Worm (Caenorhabditis elegans) whole organism, L4 larva: Measurements from ENCODE around the gene F56A8.5.

Experiments
- D1046.2 ChIP-seq: fragments of 200-800 bp; sonication (Bioruptor generic); IDR thresholded peaks from 2 replicates; pipeline ENCODE4 v1.3.6; 2022; ENCODE audit warnings: missing genetic modification characterization, missing compliant biosample characterization
- F37D6.2 ChIP-seq: sonication (generic microtip); optimal IDR thresholded peaks from 2 replicates; lab custom pipeline; 2016; ENCODE audit warnings: mild to moderate bottlenecking, missing genetic modification characterization, missing compliant biosample characterization
- F44E2.7 ChIP-seq: fragments of 200-800 bp; sonication (Bioruptor generic); IDR thresholded peaks from 2 replicates; pipeline ENCODE4 v2.1.2; 2022; ENCODE audit warnings: missing genetic modification characterization, missing compliant biosample characterization
- T20F7.1 ChIP-seq: fragments of 200-800 bp; sonication (Bioruptor generic); optimal IDR thresholded peaks from 2 replicates; lab custom pipeline; 2018; ENCODE audit warnings: mild to moderate bottlenecking, missing genetic modification characterization, missing compliant biosample characterization
- Y105C5A.15 ChIP-seq: fragments of 200-800 bp; sonication (Bioruptor generic); IDR thresholded peaks from 2 replicates; pipeline ENCODE4 v1.3.6; 2022; ENCODE audit warnings: missing genetic modification characterization, missing compliant biosample characterization
- aha-1 ChIP-seq: fragments of 150-350 bp; peaks from one replicate; lab custom pipeline; 2014; ENCODE audit warnings: missing biosample characterization, missing genetic modification characterization
- aly-2 ChIP-seq: sonication (generic microtip); optimal IDR thresholded peaks from 2 replicates; lab custom pipeline; 2018; ENCODE audit warnings: missing biosample characterization, missing genetic modification characterization
- arid-1 ChIP-seq: fragments of 200-800 bp; sonication (Bioruptor generic); conservative IDR thresholded peaks from 2 replicates; pipeline ENCODE4 v1.3.6; 2022; ENCODE audit warnings: missing genetic modification reagents, missing genetic modification characterization, missing compliant biosample characterization
- ces-1 ChIP-seq: fragments of 150-350 bp; sonication (generic microtip); optimal IDR thresholded peaks from 4 replicates; lab custom pipeline; 2014; ENCODE audit warnings: missing biosample characterization, missing genetic modification reagents, missing genetic modification characterization
- cey-2 ChIP-seq: sonication (generic microtip); optimal IDR thresholded peaks from 3 replicates; lab custom pipeline; 2017; ENCODE audit warnings: missing genetic modification characterization, mild to moderate bottlenecking, missing compliant biosample characterization, antibody characterized with exemption, borderline replicate concordance; ENCODE audit not compliant: insufficient read depth
- daf-12 ChIP-seq: fragments of 150-350 bp; optimal IDR thresholded peaks from 2 replicates; lab custom pipeline; 2014; ENCODE audit warnings: missing biosample characterization, missing genetic modification reagents, missing genetic modification characterization
- dmd-8 ChIP-seq: fragments of 200-800 bp; sonication (Bioruptor generic); IDR thresholded peaks from 2 replicates; pipeline ENCODE4 v1.3.6; 2022; ENCODE audit warnings: missing genetic modification characterization, missing compliant biosample characterization
- dmd-9 ChIP-seq: fragments of 200-800 bp; sonication (Bioruptor generic); IDR thresholded peaks from 2 replicates; pipeline ENCODE4 v1.3.6; 2022; ENCODE audit warnings: missing genetic modification reagents, missing genetic modification characterization, missing compliant biosample characterization
- dpl-1 ChIP-seq: fragments of 150-350 bp; optimal IDR thresholded peaks from 2 replicates; lab custom pipeline; 2014; ENCODE audit warnings: missing biosample characterization, missing genetic modification reagents, missing genetic modification characterization
- duxl-1 ChIP-seq: sonication (generic microtip); optimal IDR thresholded peaks from 2 replicates; lab custom pipeline; 2016; ENCODE audit warnings: mild to moderate bottlenecking, missing genetic modification characterization, moderate library complexity, missing compliant biosample characterization; ENCODE audit not compliant: poor library complexity
- egl-43 ChIP-seq: fragments of 200-800 bp; sonication (Bioruptor generic); IDR thresholded peaks from 2 replicates; pipeline ENCODE4 v1.3.6; 2022; ENCODE audit warnings: missing genetic modification reagents, missing genetic modification characterization, missing compliant biosample characterization
- fkh-10 ChIP-seq: fragments of 150-350 bp; optimal IDR thresholded peaks from 2 replicates; lab custom pipeline; 2014; ENCODE audit warnings: missing biosample characterization, missing genetic modification reagents, missing genetic modification characterization
- fos-1 ChIP-seq: fragments of 150-350 bp; optimal IDR thresholded peaks from 2 replicates; lab custom pipeline; 2014; ENCODE audit warnings: missing biosample characterization, missing genetic modification characterization
- hmg-1.1 ChIP-seq: fragments of 200-800 bp; sonication (Bioruptor generic); IDR thresholded peaks from 2 replicates; pipeline ENCODE4 v1.3.6; 2022; ENCODE audit warnings: missing genetic modification reagents, missing genetic modification characterization, missing compliant biosample characterization
- jun-1 ChIP-seq: fragments of 150-350 bp; optimal IDR thresholded peaks from 2 replicates; lab custom pipeline; 2014; ENCODE audit warnings: missing biosample characterization, missing genetic modification reagents, missing genetic modification characterization
- lin-38 ChIP-seq: fragments of 200-800 bp; sonication (Bioruptor generic); IDR thresholded peaks from 2 replicates; pipeline ENCODE4 v1.3.6; 2022; ENCODE audit warnings: missing genetic modification reagents, missing genetic modification characterization, missing compliant biosample characterization
- lsy-2 ChIP-seq, 2 experiments: fragments of 150-350 bp in 1 of 2; sonication (generic microtip) in 1 of 2; optimal IDR thresholded peaks; 2 replicates each; lab custom pipeline; 2014 to 2017; ENCODE audit warnings: missing biosample characterization in 2 of 2, missing genetic modification characterization in 2 of 2
- madf-9 ChIP-seq: fragments of 200-800 bp; sonication (Bioruptor generic); conservative IDR thresholded peaks from 2 replicates; pipeline ENCODE4 v1.3.6; 2022; ENCODE audit warnings: missing genetic modification reagents, missing genetic modification characterization, missing compliant biosample characterization
- mdl-1 ChIP-seq, 2 experiments: fragments of 150-350 bp in 1 of 2; sonication (generic microtip) in 1 of 2; optimal IDR thresholded peaks; 2 replicates each; lab custom pipeline; 2014 to 2017; ENCODE audit warnings: missing biosample characterization in 2 of 2, missing genetic modification characterization in 2 of 2
- mep-1 ChIP-seq: fragments of 150-350 bp; sonication (generic microtip); optimal IDR thresholded peaks from 3 replicates; lab custom pipeline; 2014; ENCODE audit warnings: missing biosample characterization, missing genetic modification characterization
- mes-2 ChIP-seq: sonication (generic microtip); optimal IDR thresholded peaks from 2 replicates; lab custom pipeline; 2016; ENCODE audit warnings: missing genotype, mild to moderate bottlenecking, missing genetic modification characterization, missing compliant biosample characterization; ENCODE audit not compliant: poor library complexity, severe bottlenecking
- mxl-3 ChIP-seq: fragments of 200-800 bp; sonication (Bioruptor generic); optimal IDR thresholded peaks from 2 replicates; lab custom pipeline; 2018; ENCODE audit warnings: mild to moderate bottlenecking, missing genetic modification characterization, missing compliant biosample characterization
- nhr-11 ChIP-seq: fragments of 150-350 bp; optimal IDR thresholded peaks from 2 replicates; lab custom pipeline; 2014; ENCODE audit warnings: missing biosample characterization, missing genetic modification characterization
- nhr-111 ChIP-seq: fragments of 200-800 bp; sonication (Bioruptor generic); optimal IDR thresholded peaks from 2 replicates; lab custom pipeline; 2018; ENCODE audit warnings: mild to moderate bottlenecking, missing genetic modification characterization, missing compliant biosample characterization
- nhr-237 ChIP-seq: sonication (generic microtip); optimal IDR thresholded peaks from 2 replicates; lab custom pipeline; 2017; ENCODE audit warnings: missing biosample characterization, missing genetic modification characterization
- nhr-28 ChIP-seq: fragments of 150-350 bp; optimal IDR thresholded peaks from 2 replicates; lab custom pipeline; 2014; ENCODE audit warnings: missing biosample characterization, missing genetic modification characterization
- nhr-76 ChIP-seq: fragments of 150-350 bp; optimal IDR thresholded peaks from 2 replicates; lab custom pipeline; 2014; ENCODE audit warnings: missing biosample characterization, missing genetic modification characterization
- pqm-1 ChIP-seq: sonication (generic microtip); optimal IDR thresholded peaks from 2 replicates; lab custom pipeline; 2017; ENCODE audit warnings: missing biosample characterization, missing genetic modification characterization
- rbr-2 ChIP-seq: sonication (generic microtip); optimal IDR thresholded peaks from 2 replicates; lab custom pipeline; 2016; ENCODE audit warnings: missing genotype, missing genetic modification characterization, missing compliant biosample characterization
- saeg-2 ChIP-seq: fragments of 200-800 bp; sonication (Bioruptor generic); IDR thresholded peaks from 2 replicates; pipeline ENCODE4 v1.3.6; 2022; ENCODE audit warnings: missing genetic modification reagents, missing genetic modification characterization, missing compliant biosample characterization
- sdz-12 ChIP-seq: fragments of 200-800 bp; sonication (Bioruptor generic); optimal IDR thresholded peaks from 2 replicates; lab custom pipeline; 2018; ENCODE audit warnings: mild to moderate bottlenecking, missing genetic modification characterization, missing compliant biosample characterization
- skn-1 ChIP-seq: fragments of 150-350 bp; optimal IDR thresholded peaks from 2 replicates; lab custom pipeline; 2014; ENCODE audit warnings: missing biosample characterization, missing genetic modification characterization
- snpc-1.2 ChIP-seq: fragments of 200-800 bp; sonication (Bioruptor generic); IDR thresholded peaks from 2 replicates; pipeline ENCODE4 v1.3.6; 2022; ENCODE audit warnings: missing genetic modification reagents, missing genetic modification characterization, missing compliant biosample characterization
- snpc-4 ChIP-seq: fragments of 150-350 bp; optimal IDR thresholded peaks from 2 replicates; lab custom pipeline; 2014; ENCODE audit warnings: missing biosample characterization, missing genetic modification characterization
- spr-1 ChIP-seq: sonication (generic microtip); optimal IDR thresholded peaks from 2 replicates; lab custom pipeline; 2016; ENCODE audit warnings: mild to moderate bottlenecking, missing genetic modification characterization, missing compliant biosample characterization
- tag-97 ChIP-seq: fragments of 200-800 bp; sonication (Bioruptor generic); IDR thresholded peaks from 2 replicates; pipeline ENCODE4 v1.3.6; 2022; ENCODE audit warnings: missing genetic modification characterization, missing compliant biosample characterization
- unc-62 ChIP-seq, 3 experiments: fragments of 150-350 bp in 1 of 3; sonication (generic microtip); optimal IDR thresholded peaks in 2 of 3; peaks in 1 of 3; 1 replicate in 1 of 3; 2 replicates in 2 of 3; lab custom pipeline; 2014 to 2017; ENCODE audit warnings: missing biosample characterization in 3 of 3, missing genetic modification characterization in 3 of 3, missing genetic modification reagents in 3 of 3, missing genotype in 1 of 3
- zfp-2 ChIP-seq: sonication (generic microtip); optimal IDR thresholded peaks from 2 replicates; lab custom pipeline; 2016; ENCODE audit warnings: mild to moderate bottlenecking, missing genetic modification characterization, missing compliant biosample characterization
- ztf-7 ChIP-seq: fragments of 150-350 bp; optimal IDR thresholded peaks from 2 replicates; lab custom pipeline; 2014; ENCODE audit warnings: missing biosample characterization, missing genetic modification characterization

Gene F56A8.5

ce11 chrIII:13268856-13269255 is 3.2 kb downstream of the F56A8.5 start, which contains the start of gene cpf-2 (continued):
- TF ChIP-seq cey-2 (no peak), dmd-9 (peak; percentile 31; the same call in 1 of the 2 replicates), fos-1 (no peak), F44E2.7 (GFP tag; lab: Robert Waterston, UW) (no peak), saeg-2 (GFP tag; lab: Robert Waterston, UW) (0 out of 2 replicates have a peak, but pooled peaks have one; percentile 25), egl-43 (GFP tag; lab: Robert Waterston, UW) (peak; percentile 76), spr-1 (tag; lab: Kevin White, UChicago) (peak; percentile 65), nhr-237 (tag; lab: Kevin White, UChicago) (no peak), zfp-2 (no peak), madf-9 (no peak), skn-1 (no peak), snpc-1.2 (no peak), Y105C5A.15 (GFP tag; lab: Robert Waterston, UW) (no peak), ztf-7 (tag; lab: Kevin White, UChicago) (peak; percentile 58), tag-97 (no peak), T20F7.1 (GFP tag; lab: Kevin White, UChicago) (no peak), dpl-1 (GFP tag; lab: Kevin White, UChicago) (peak; percentile 59), mxl-3 (peak; percentile 53), nhr-11 (tag; lab: Kevin White, UChicago) (no peak), nhr-76 (no peak), ces-1 (peak; percentile 17), dmd-8 (GFP tag; lab: Robert Waterston, UW) (no peak), fkh-10 (GFP tag; lab: Kevin White, UChicago) (peak; percentile 40), aly-2 (no peak), D1046.2 (no peak), nhr-111 (no peak), pqm-1 (tag; lab: Kevin White, UChicago) (no peak), snpc-4 (no peak), arid-1 (GFP tag; lab: Robert Waterston, UW) (0 out of 2 replicates have a peak, but pooled peaks have one; percentile 27), rbr-2 (tag; lab: Kevin White, UChicago) (peak; percentile 46)

ce11 chrIII:13270896-13271295 is 5.2 kb downstream of the F56A8.5 start:
- TF ChIP-seq lsy-2 (tag; optimal IDR thresholded peaks at IDR 0.05; lab: Kevin White, UChicago) (peak in 1 of 2 experiments; percentile 57), fkh-10 (GFP tag; lab: Kevin White, UChicago) (peak; percentile 53), ces-1 (no peak), sdz-12 (GFP tag; lab: Kevin White, UChicago) (no peak), mes-2 (peak; percentile 17), mep-1 (tag; lab: Kevin White, UChicago) (peak; percentile 34), rbr-2 (tag; lab: Kevin White, UChicago) (peak; percentile 19), F37D6.2 (peak; percentile 3), aha-1 (tag; lab: Kevin White, UChicago) (peak; percentile 48), unc-62 (GFP tag; optimal IDR thresholded peaks at IDR 0.05 in 1 of 2; lab: Kevin White, UChicago) (peak in 1 of 2 experiments; percentile 97), unc-62 (tag; optimal IDR thresholded peaks at IDR 0.05; lab: Kevin White, UChicago) (no peak), skn-1 (no peak), daf-12 (no peak), mdl-1 (tag; optimal IDR thresholded peaks at IDR 0.05; lab: Kevin White, UChicago) (peak in 1 of 2 experiments; percentile 10), lin-38 (GFP tag; lab: Robert Waterston, UW) (no peak), nhr-28 (tag; lab: Kevin White, UChicago) (no peak), hmg-1.1 (peak; percentile 14; the same call in 1 of the 2 replicates), jun-1 (tag; lab: Kevin White, UChicago) (no peak), nhr-11 (tag; lab: Kevin White, UChicago) (no peak), duxl-1 (no peak)
